Worm (Caenorhabditis elegans) whole organism, L4 larva: ENCODE measurements around the gene B0244.17.
A peak's percentile ranks its signal among the peaks of the same experiment; 100 is the strongest.

Experiments used
- ama-1 ChIP-seq: fragments of 150-350 bp; optimal IDR thresholded peaks from 2 replicates; lab custom pipeline; 2014; ENCODE audit warnings: inconsistent platforms, mixed read lengths
- daf-8 ChIP-seq: fragments of 200-800 bp; sonication (Bioruptor generic); IDR thresholded peaks from 2 replicates; pipeline ENCODE4 v1.3.6; 2022; ENCODE audit warnings: missing genetic modification characterization, missing compliant biosample characterization
- fos-1 ChIP-seq: fragments of 150-350 bp; optimal IDR thresholded peaks from 2 replicates; lab custom pipeline; 2014; ENCODE audit warnings: missing biosample characterization, missing genetic modification characterization
- unc-39 ChIP-seq: sonication (generic microtip); optimal IDR thresholded peaks from 2 replicates; lab custom pipeline; 2017; ENCODE audit warnings: missing biosample characterization, missing genetic modification characterization
- unc-62 ChIP-seq, 3 experiments: fragments of 150-350 bp in 1 of 3; sonication (generic microtip); optimal IDR thresholded peaks in 2 of 3; peaks in 1 of 3; 1 replicate in 1 of 3; 2 replicates in 2 of 3; lab custom pipeline; 2014 to 2017; ENCODE audit warnings: missing biosample characterization in 3 of 3, missing genetic modification characterization in 3 of 3, missing genetic modification reagents in 3 of 3, missing genotype in 1 of 3

ce11 chrIII:5717173-5717748 lies 15.8 kb upstream of the B0244.17 start:
- TF ChIP-seq ama-1 (peak; percentile 67), fos-1 (tag; lab: Kevin White, UChicago) (no peak), daf-8 (no peak), unc-39 (tag; lab: Kevin White, UChicago) (no peak), unc-62 (GFP tag; optimal IDR thresholded peaks at IDR 0.05 in 1 of 2; lab: Kevin White, UChicago) (peak in 1 of 2 experiments; percentile 85), unc-62 (tag; optimal IDR thresholded peaks at IDR 0.05; lab: Kevin White, UChicago) (no peak)
